Worm (Caenorhabditis elegans) whole organism, L3 larva: ENCODE data around the gene tbc-12.
A peak's percentile ranks its signal among the peaks of the same experiment; 100 is the strongest.

Experiments
- R02D3.7 ChIP-seq: fragments of 150-350 bp; optimal IDR thresholded peaks from 2 replicates; lab custom pipeline; 2014; ENCODE audit warnings: missing biosample characterization, missing genetic modification characterization
- ama-1 ChIP-seq: fragments of 150-350 bp; optimal IDR thresholded peaks from 2 replicates; lab custom pipeline; 2018
- ceh-82 ChIP-seq: fragments of 150-350 bp; optimal IDR thresholded peaks from 2 replicates; lab custom pipeline; 2014; ENCODE audit warnings: missing biosample characterization, missing genetic modification characterization
- daf-12 ChIP-seq: fragments of 150-350 bp; optimal IDR thresholded peaks from 2 replicates; lab custom pipeline; 2014; ENCODE audit warnings: missing biosample characterization, missing genetic modification reagents, missing genetic modification characterization
- egl-27 ChIP-seq: sonication (generic microtip); optimal IDR thresholded peaks from 4 replicates; lab custom pipeline; 2017; ENCODE audit warnings: missing biosample characterization, missing genetic modification reagents, missing genetic modification characterization
- egl-5 ChIP-seq: fragments of 150-350 bp; optimal IDR thresholded peaks from 2 replicates; lab custom pipeline; 2017; ENCODE audit warnings: missing biosample characterization, missing genetic modification reagents, missing genetic modification characterization, inconsistent platforms
- elt-2 ChIP-seq: sonication (generic microtip); optimal IDR thresholded peaks from 2 replicates; lab custom pipeline; 2016; ENCODE audit warnings: missing genetic modification reagents, mild to moderate bottlenecking, missing genetic modification characterization, missing compliant biosample characterization
- elt-3 ChIP-seq, 3 experiments: fragments of 150-350 bp in 1 of 3; sonication (generic microtip) in 2 of 3; optimal IDR thresholded peaks; 2 replicates in 2 of 3; 4 replicates in 1 of 3; lab custom pipeline; 2014 to 2017; ENCODE audit warnings: missing biosample characterization in 3 of 3, missing genetic modification characterization in 3 of 3
- fkh-10 ChIP-seq: sonication (generic microtip); optimal IDR thresholded peaks from 2 replicates; lab custom pipeline; 2017; ENCODE audit warnings: missing biosample characterization, missing genetic modification reagents, missing genetic modification characterization
- fos-1 ChIP-seq: fragments of 150-350 bp; optimal IDR thresholded peaks from 2 replicates; lab custom pipeline; 2014; ENCODE audit warnings: missing biosample characterization, missing genetic modification characterization
- hmg-11 ChIP-seq: sonication (generic microtip); optimal IDR thresholded peaks from 2 replicates; lab custom pipeline; 2016; ENCODE audit warnings: missing genetic modification characterization, missing compliant biosample characterization
- lin-15B ChIP-seq: fragments of 150-350 bp; optimal IDR thresholded peaks from 2 replicates; lab custom pipeline; 2014; ENCODE audit warnings: missing biosample characterization, missing genetic modification characterization
- lin-39 ChIP-seq: fragments of 150-350 bp; optimal IDR thresholded peaks from 2 replicates; lab custom pipeline; 2018; ENCODE audit warnings: missing biosample characterization, missing genetic modification reagents, missing genetic modification characterization
- mdl-1 ChIP-seq: fragments of 150-350 bp; optimal IDR thresholded peaks from 2 replicates; lab custom pipeline; 2014; ENCODE audit warnings: missing biosample characterization, missing genetic modification characterization
- nfya-1 ChIP-seq: sonication (generic microtip); optimal IDR thresholded peaks from 2 replicates; lab custom pipeline; 2017; ENCODE audit warnings: missing genetic modification characterization, mild to moderate bottlenecking, missing compliant biosample characterization, antibody characterized with exemption, moderate library complexity; ENCODE audit not compliant: insufficient read depth
- nhr-11 ChIP-seq: fragments of 150-350 bp; optimal IDR thresholded peaks from 2 replicates; lab custom pipeline; 2014; ENCODE audit warnings: missing biosample characterization, missing genetic modification characterization
- nhr-12 ChIP-seq: fragments of 150-350 bp; optimal IDR thresholded peaks from 2 replicates; lab custom pipeline; 2014; ENCODE audit warnings: missing biosample characterization, missing genetic modification characterization
- nhr-23 ChIP-seq: fragments of 150-350 bp; optimal IDR thresholded peaks from 2 replicates; lab custom pipeline; 2014; ENCODE audit warnings: missing biosample characterization, missing genetic modification reagents, missing genetic modification characterization
- nhr-25 ChIP-seq: sonication (generic microtip); optimal IDR thresholded peaks from 2 replicates; lab custom pipeline; 2017; ENCODE audit warnings: missing biosample characterization, missing genetic modification characterization
- nhr-28 ChIP-seq: fragments of 150-350 bp; optimal IDR thresholded peaks from 2 replicates; lab custom pipeline; 2014; ENCODE audit warnings: missing biosample characterization, missing genetic modification characterization
- nhr-67 ChIP-seq: fragments of 150-350 bp; optimal IDR thresholded peaks from 2 replicates; lab custom pipeline; 2014; ENCODE audit warnings: missing biosample characterization, missing genetic modification characterization
- nhr-76 ChIP-seq: fragments of 150-350 bp; sonication (generic microtip); optimal IDR thresholded peaks from 5 replicates; lab custom pipeline; 2014; ENCODE audit warnings: missing biosample characterization, missing genetic modification characterization
- nhr-77 ChIP-seq: fragments of 150-350 bp; optimal IDR thresholded peaks from 2 replicates; lab custom pipeline; 2014; ENCODE audit warnings: missing biosample characterization, missing genetic modification characterization
- pha-4 ChIP-seq: fragments of 150-350 bp; optimal IDR thresholded peaks from 2 replicates; lab custom pipeline; 2014; ENCODE audit warnings: missing biosample characterization, missing genetic modification reagents, missing genetic modification characterization
- pqm-1 ChIP-seq: fragments of 150-350 bp; optimal IDR thresholded peaks from 2 replicates; lab custom pipeline; 2017; ENCODE audit warnings: missing biosample characterization, missing genetic modification characterization, inconsistent platforms
- skn-1 ChIP-seq: fragments of 150-350 bp; optimal IDR thresholded peaks from 2 replicates; lab custom pipeline; 2014; ENCODE audit warnings: missing biosample characterization, missing genetic modification characterization
- snpc-4 ChIP-seq: fragments of 150-350 bp; optimal IDR thresholded peaks from 2 replicates; lab custom pipeline; 2014; ENCODE audit warnings: missing biosample characterization, missing genetic modification characterization
- tbx-2 ChIP-seq: sonication (generic microtip); optimal IDR thresholded peaks from 2 replicates; lab custom pipeline; 2016; ENCODE audit warnings: mild to moderate bottlenecking, missing genetic modification characterization, missing compliant biosample characterization
- unc-39 ChIP-seq: sonication (generic microtip); optimal IDR thresholded peaks from 4 replicates; lab custom pipeline; 2017; ENCODE audit warnings: missing biosample characterization, missing genetic modification characterization
- unc-62 ChIP-seq: fragments of 150-350 bp; sonication (generic microtip); optimal IDR thresholded peaks from 4 replicates; lab custom pipeline; 2014; ENCODE audit warnings: missing biosample characterization, missing genetic modification reagents, missing genetic modification characterization
- zag-1 ChIP-seq: fragments of 150-350 bp; optimal IDR thresholded peaks from 2 replicates; lab custom pipeline; 2014; ENCODE audit warnings: missing biosample characterization, missing genetic modification characterization
- ztf-11 ChIP-seq: fragments of 150-350 bp; optimal IDR thresholded peaks from 2 replicates; lab custom pipeline; 2014; ENCODE audit warnings: missing biosample characterization, missing genetic modification characterization
- ztf-4 ChIP-seq: fragments of 150-350 bp; optimal IDR thresholded peaks from 2 replicates; lab custom pipeline; 2014; ENCODE audit warnings: missing biosample characterization, missing genetic modification characterization

The tbc-12 gene

DNA sequence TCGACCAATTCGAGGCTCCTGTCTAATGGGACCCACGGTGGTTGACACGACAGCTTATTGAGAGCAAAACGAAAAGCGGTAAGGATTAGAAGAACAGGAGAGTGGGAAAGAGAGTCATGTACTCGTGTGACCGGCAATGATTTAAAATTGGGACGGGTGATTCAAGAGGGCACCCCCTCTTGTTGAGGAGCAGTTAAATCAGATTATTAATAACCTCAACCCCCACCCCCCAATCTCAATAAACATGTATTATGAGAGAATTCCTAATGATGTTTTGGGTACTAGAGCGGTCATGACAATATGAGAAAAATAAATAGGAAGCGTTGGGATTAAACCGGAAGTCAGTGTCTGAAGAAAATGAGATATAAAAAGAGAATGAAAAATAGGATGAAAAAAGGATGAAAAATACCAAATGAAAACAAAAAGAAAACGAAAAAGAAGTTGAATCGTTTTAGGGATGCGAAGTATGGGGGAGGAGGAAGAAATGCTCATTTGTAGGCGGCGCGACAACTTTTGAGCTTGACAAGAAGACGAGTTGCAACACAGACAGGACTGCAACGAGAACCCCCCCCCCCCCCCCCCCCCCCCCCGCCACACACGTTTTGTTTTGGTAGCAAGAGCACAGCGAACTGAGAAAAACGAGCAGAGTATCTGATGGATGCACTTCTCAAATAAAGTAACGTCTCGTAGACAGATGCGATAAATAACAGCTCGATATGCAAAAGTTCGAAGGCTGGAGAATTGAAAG, 15.1 kb downstream of the tbc-12 start:
- TF ChIP-seq nhr-28 (tag; lab: Kevin White, UChicago): no peak
- TF ChIP-seq unc-39 (tag; lab: Kevin White, UChicago): no peak
- no peak for TF ChIP-seq fkh-10 (GFP tag; lab: Kevin White, UChicago)
- no peak for TF ChIP-seq nhr-76 (tag; lab: Kevin White, UChicago)
- TF ChIP-seq ama-1 (lab: Kevin White, UChicago): no peak
- TF ChIP-seq ceh-82 (tag; lab: Kevin White, UChicago): no peak
- TF ChIP-seq mdl-1: no peak
- no peak for TF ChIP-seq pha-4 (tag; lab: Kevin White, UChicago)
- TF ChIP-seq daf-12 (tag; lab: Kevin White, UChicago): no peak
- no peak for TF ChIP-seq nhr-77 (tag; lab: Kevin White, UChicago)
- TF ChIP-seq zag-1 (tag; lab: Kevin White, UChicago): no peak
- TF ChIP-seq lin-15B (tag; lab: Kevin White, UChicago): no peak
- no peak for TF ChIP-seq snpc-4 (tag; lab: Kevin White, UChicago)
- no peak for TF ChIP-seq skn-1 (tag; lab: Kevin White, UChicago)
- TF ChIP-seq elt-2: no peak

- no peak for TF ChIP-seq skn-1 (tag; lab: Kevin White, UChicago)
- TF ChIP-seq lin-39 (tag; lab: Kevin White, UChicago): no peak
- TF ChIP-seq elt-3 (tag; optimal IDR thresholded peaks at IDR 0.05; lab: Kevin White, UChicago): no peak
- TF ChIP-seq nhr-67 (tag; lab: Kevin White, UChicago): no peak
- no peak for TF ChIP-seq pha-4 (tag; lab: Kevin White, UChicago)
- no peak for TF ChIP-seq nhr-23
- TF ChIP-seq unc-39 (tag; lab: Kevin White, UChicago): no peak
- TF ChIP-seq fkh-10 (GFP tag; lab: Kevin White, UChicago): no peak
- TF ChIP-seq nfya-1: no peak
- no peak for TF ChIP-seq nhr-12
Observed at ce11 chrX:2515224-2515623, 17.0 kb downstream of the tbc-12 start, which contains the start of gene syg-1. TSS of gene syg-1 (minus strand) at chrX:2515324.

ce11 chrX:2513667-2514198, 18.5 kb downstream of the tbc-12 start:
- TF ChIP-seq ztf-4 (no peak), lin-39 (tag; lab: Kevin White, UChicago) (peak; percentile 21)

- peak; percentile 50 for TF ChIP-seq egl-5 (tag; lab: Kevin White, UChicago)
- no peak for TF ChIP-seq ztf-11 (tag; lab: Kevin White, UChicago)
Observed at ce11 chrX:2508449-2508848, 23.8 kb downstream of the tbc-12 start, which contains the start of gene K02E10.7. TSS of gene K02E10.7 (minus strand) at chrX:2508549.

DNA sequence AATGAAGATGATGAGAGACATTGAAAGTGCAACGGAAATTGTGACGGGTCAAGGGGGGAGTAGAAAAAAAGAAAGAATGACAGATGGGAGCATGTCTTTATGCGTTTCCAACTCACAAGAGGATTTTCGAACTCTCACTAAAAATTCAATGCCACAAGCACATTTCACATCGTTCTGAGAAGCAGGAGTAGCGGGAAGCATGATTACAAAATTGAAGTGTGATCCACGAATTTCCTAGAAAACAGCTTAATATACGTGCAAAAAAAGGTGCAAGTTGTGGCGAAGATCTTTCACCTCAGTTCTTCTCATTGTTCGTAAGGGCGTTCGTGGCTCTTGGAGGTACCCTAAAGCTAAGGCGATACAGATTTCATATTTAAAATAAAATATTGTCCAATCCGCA, 25.5 kb downstream of the tbc-12 start:
- TF ChIP-seq egl-27 (no peak), R02D3.7 (no peak), nhr-11 (no peak), pqm-1 (no peak), nhr-25 (no peak), unc-62 (GFP tag; lab: Kevin White, UChicago) (no peak), hmg-11 (tag; lab: Kevin White, UChicago) (no peak), zag-1 (tag; lab: Kevin White, UChicago) (no peak), pha-4 (tag; lab: Kevin White, UChicago) (no peak), daf-12 (tag; lab: Kevin White, UChicago) (no peak), ama-1 (lab: Kevin White, UChicago) (no peak), ceh-82 (tag; lab: Kevin White, UChicago) (no peak), tbx-2 (no peak), fkh-10 (GFP tag; lab: Kevin White, UChicago) (no peak), fos-1 (tag; lab: Kevin White, UChicago) (no peak), elt-2 (no peak)
